Worm (Caenorhabditis elegans) whole organism, L3 larva: Measurements from ENCODE around the gene T05C12.4.

Experiments used
- R02D3.7 ChIP-seq: fragments of 150-350 bp; optimal IDR thresholded peaks from 2 replicates; lab custom pipeline; 2014; ENCODE audit warnings: missing biosample characterization, missing genetic modification characterization
- aly-2 ChIP-seq: fragments of 150-350 bp; optimal IDR thresholded peaks from 2 replicates; lab custom pipeline; 2014; ENCODE audit warnings: missing biosample characterization, missing genetic modification characterization
- ama-1 ChIP-seq: fragments of 150-350 bp; optimal IDR thresholded peaks from 2 replicates; lab custom pipeline; 2018
- ceh-16 ChIP-seq: sonication (generic microtip); optimal IDR thresholded peaks from 2 replicates; lab custom pipeline; 2017; ENCODE audit warnings: missing biosample characterization, missing genetic modification characterization
- ceh-28 ChIP-seq: fragments of 150-350 bp; optimal IDR thresholded peaks from 2 replicates; lab custom pipeline; 2014; ENCODE audit warnings: missing biosample characterization, missing genetic modification reagents, missing genetic modification characterization
- ceh-82 ChIP-seq: fragments of 150-350 bp; optimal IDR thresholded peaks from 2 replicates; lab custom pipeline; 2014; ENCODE audit warnings: missing biosample characterization, missing genetic modification characterization
- ceh-9 ChIP-seq: sonication (generic microtip); optimal IDR thresholded peaks from 2 replicates; lab custom pipeline; 2018; ENCODE audit warnings: missing biosample characterization, missing genetic modification characterization
- egl-27 ChIP-seq: sonication (generic microtip); optimal IDR thresholded peaks from 4 replicates; lab custom pipeline; 2017; ENCODE audit warnings: missing biosample characterization, missing genetic modification reagents, missing genetic modification characterization
- egl-5 ChIP-seq: fragments of 150-350 bp; optimal IDR thresholded peaks from 2 replicates; lab custom pipeline; 2017; ENCODE audit warnings: missing biosample characterization, missing genetic modification reagents, missing genetic modification characterization, inconsistent platforms
- elt-1 ChIP-seq: fragments of 150-350 bp; optimal IDR thresholded peaks from 2 replicates; lab custom pipeline; 2014; ENCODE audit warnings: missing biosample characterization, missing genetic modification characterization
- elt-2 ChIP-seq: sonication (generic microtip); optimal IDR thresholded peaks from 2 replicates; lab custom pipeline; 2016; ENCODE audit warnings: missing genetic modification reagents, mild to moderate bottlenecking, missing genetic modification characterization, missing compliant biosample characterization
- eor-1 ChIP-seq, 2 experiments: fragments of 150-350 bp; optimal IDR thresholded peaks; 2 replicates each; lab custom pipeline; 2014 to 2018; ENCODE audit warnings: missing biosample characterization in 2 of 2, missing genetic modification characterization in 2 of 2
- fos-1 ChIP-seq: fragments of 150-350 bp; optimal IDR thresholded peaks from 2 replicates; lab custom pipeline; 2014; ENCODE audit warnings: missing biosample characterization, missing genetic modification characterization
- hmg-11 ChIP-seq: sonication (generic microtip); optimal IDR thresholded peaks from 2 replicates; lab custom pipeline; 2016; ENCODE audit warnings: missing genetic modification characterization, missing compliant biosample characterization
- jun-1 ChIP-seq: fragments of 150-350 bp; optimal IDR thresholded peaks from 2 replicates; lab custom pipeline; 2014; ENCODE audit warnings: missing biosample characterization, missing genetic modification reagents, missing genetic modification characterization
- lin-15B ChIP-seq: fragments of 150-350 bp; optimal IDR thresholded peaks from 2 replicates; lab custom pipeline; 2014; ENCODE audit warnings: missing biosample characterization, missing genetic modification characterization
- lin-39 ChIP-seq: fragments of 150-350 bp; optimal IDR thresholded peaks from 2 replicates; lab custom pipeline; 2018; ENCODE audit warnings: missing biosample characterization, missing genetic modification reagents, missing genetic modification characterization
- lsy-12 ChIP-seq: sonication (generic microtip); optimal IDR thresholded peaks from 2 replicates; lab custom pipeline; 2016; ENCODE audit warnings: mild to moderate bottlenecking, missing genetic modification characterization, missing compliant biosample characterization
- mdl-1 ChIP-seq: fragments of 150-350 bp; optimal IDR thresholded peaks from 2 replicates; lab custom pipeline; 2014; ENCODE audit warnings: missing biosample characterization, missing genetic modification characterization
- nfya-1 ChIP-seq: sonication (generic microtip); optimal IDR thresholded peaks from 2 replicates; lab custom pipeline; 2017; ENCODE audit warnings: missing genetic modification characterization, mild to moderate bottlenecking, missing compliant biosample characterization, antibody characterized with exemption, moderate library complexity; ENCODE audit not compliant: insufficient read depth
- nhr-12 ChIP-seq: fragments of 150-350 bp; optimal IDR thresholded peaks from 2 replicates; lab custom pipeline; 2014; ENCODE audit warnings: missing biosample characterization, missing genetic modification characterization
- nhr-23 ChIP-seq: fragments of 150-350 bp; optimal IDR thresholded peaks from 2 replicates; lab custom pipeline; 2014; ENCODE audit warnings: missing biosample characterization, missing genetic modification reagents, missing genetic modification characterization
- nhr-25 ChIP-seq: sonication (generic microtip); optimal IDR thresholded peaks from 2 replicates; lab custom pipeline; 2017; ENCODE audit warnings: missing biosample characterization, missing genetic modification characterization
- nhr-28 ChIP-seq: fragments of 150-350 bp; optimal IDR thresholded peaks from 2 replicates; lab custom pipeline; 2014; ENCODE audit warnings: missing biosample characterization, missing genetic modification characterization
- nhr-43 ChIP-seq: sonication (generic microtip); optimal IDR thresholded peaks from 2 replicates; lab custom pipeline; 2016; ENCODE audit warnings: mild to moderate bottlenecking, missing genetic modification characterization, missing compliant biosample characterization; ENCODE audit not compliant: poor library complexity, severe bottlenecking
- nhr-67 ChIP-seq: fragments of 150-350 bp; optimal IDR thresholded peaks from 2 replicates; lab custom pipeline; 2014; ENCODE audit warnings: missing biosample characterization, missing genetic modification characterization
- nhr-76 ChIP-seq: fragments of 150-350 bp; sonication (generic microtip); optimal IDR thresholded peaks from 5 replicates; lab custom pipeline; 2014; ENCODE audit warnings: missing biosample characterization, missing genetic modification characterization
- nhr-77 ChIP-seq: fragments of 150-350 bp; optimal IDR thresholded peaks from 2 replicates; lab custom pipeline; 2014; ENCODE audit warnings: missing biosample characterization, missing genetic modification characterization
- pha-4 ChIP-seq: fragments of 150-350 bp; optimal IDR thresholded peaks from 2 replicates; lab custom pipeline; 2014; ENCODE audit warnings: missing biosample characterization, missing genetic modification reagents, missing genetic modification characterization
- pqm-1 ChIP-seq: fragments of 150-350 bp; optimal IDR thresholded peaks from 2 replicates; lab custom pipeline; 2017; ENCODE audit warnings: missing biosample characterization, missing genetic modification characterization, inconsistent platforms
- sea-2 ChIP-seq: fragments of 150-350 bp; sonication (generic microtip); optimal IDR thresholded peaks from 4 replicates; lab custom pipeline; 2014; ENCODE audit warnings: missing biosample characterization, missing genetic modification reagents, missing genetic modification characterization
- skn-1 ChIP-seq: fragments of 150-350 bp; optimal IDR thresholded peaks from 2 replicates; lab custom pipeline; 2014; ENCODE audit warnings: missing biosample characterization, missing genetic modification characterization
- snpc-4 ChIP-seq: fragments of 150-350 bp; optimal IDR thresholded peaks from 2 replicates; lab custom pipeline; 2014; ENCODE audit warnings: missing biosample characterization, missing genetic modification characterization
- tbx-2 ChIP-seq: sonication (generic microtip); optimal IDR thresholded peaks from 2 replicates; lab custom pipeline; 2016; ENCODE audit warnings: mild to moderate bottlenecking, missing genetic modification characterization, missing compliant biosample characterization
- unc-39 ChIP-seq: sonication (generic microtip); optimal IDR thresholded peaks from 4 replicates; lab custom pipeline; 2017; ENCODE audit warnings: missing biosample characterization, missing genetic modification characterization
- unc-62 ChIP-seq: fragments of 150-350 bp; sonication (generic microtip); optimal IDR thresholded peaks from 4 replicates; lab custom pipeline; 2014; ENCODE audit warnings: missing biosample characterization, missing genetic modification reagents, missing genetic modification characterization
- zag-1 ChIP-seq: fragments of 150-350 bp; optimal IDR thresholded peaks from 2 replicates; lab custom pipeline; 2014; ENCODE audit warnings: missing biosample characterization, missing genetic modification characterization
- ztf-11 ChIP-seq: fragments of 150-350 bp; optimal IDR thresholded peaks from 2 replicates; lab custom pipeline; 2014; ENCODE audit warnings: missing biosample characterization, missing genetic modification characterization
- ztf-4 ChIP-seq: fragments of 150-350 bp; optimal IDR thresholded peaks from 2 replicates; lab custom pipeline; 2014; ENCODE audit warnings: missing biosample characterization, missing genetic modification characterization

Gene T05C12.4

ce11 chrII:8180281-8180680 lies at the start of gene T05C12.4:
T05C12.4 (minus strand) TSS chrII:8180381.
- TF ChIP-seq lin-15B (tag; lab: Kevin White, UChicago) (no peak), pqm-1 (tag; lab: Kevin White, UChicago) (no peak), tbx-2 (tag; lab: Kevin White, UChicago) (no peak), ceh-82 (tag; lab: Kevin White, UChicago) (no peak), elt-2 (tag; lab: Kevin White, UChicago) (no peak), lsy-12 (tag; lab: Kevin White, UChicago) (no peak), nhr-12 (no peak), jun-1 (tag; lab: Kevin White, UChicago) (no peak), egl-5 (tag; lab: Kevin White, UChicago) (no peak), hmg-11 (tag; lab: Kevin White, UChicago) (no peak), skn-1 (tag; lab: Kevin White, UChicago) (no peak), ceh-16 (tag; lab: Kevin White, UChicago) (no peak), snpc-4 (no peak), ceh-28 (tag; lab: Kevin White, UChicago) (no peak), ceh-9 (tag; lab: Kevin White, UChicago) (no peak), sea-2 (GFP tag; lab: Kevin White, UChicago) (no peak), egl-27 (tag; lab: Kevin White, UChicago) (no peak), unc-39 (tag; lab: Kevin White, UChicago) (no peak), ztf-11 (tag; lab: Kevin White, UChicago) (no peak), nhr-76 (tag; lab: Kevin White, UChicago) (no peak)

ce11 chrII:8226475-8226874 lies 46.3 kb upstream of the T05C12.4 start:
- TF ChIP-seq ceh-28 (tag; lab: Kevin White, UChicago) (peak; percentile 22), pqm-1 (tag; lab: Kevin White, UChicago) (peak; percentile 83), nfya-1 (tag; lab: Kevin White, UChicago) (no peak), elt-2 (tag; lab: Kevin White, UChicago) (peak; percentile 95), pha-4 (peak; percentile 68)

- TF ChIP-seq nfya-1 (tag; lab: Kevin White, UChicago) (peak; percentile 13), nhr-77 (tag; lab: Kevin White, UChicago) (no peak), ceh-82 (tag; lab: Kevin White, UChicago) (no peak), aly-2 (tag; lab: Kevin White, UChicago) (no peak), lin-39 (tag; lab: Kevin White, UChicago) (no peak), R02D3.7 (no peak), mdl-1 (no peak), fos-1 (tag; lab: Kevin White, UChicago) (no peak), nhr-67 (tag; lab: Kevin White, UChicago) (no peak), ama-1 (lab: Kevin White, UChicago) (peak; percentile 32), lin-15B (tag; lab: Kevin White, UChicago) (no peak), zag-1 (tag; lab: Kevin White, UChicago) (no peak), lsy-12 (tag; lab: Kevin White, UChicago) (no peak), nhr-28 (tag; lab: Kevin White, UChicago) (no peak), nhr-43 (tag; lab: Kevin White, UChicago) (peak; percentile 26), snpc-4 (no peak), nhr-25 (tag; lab: Kevin White, UChicago) (peak; percentile 52), elt-1 (tag; lab: Kevin White, UChicago) (no peak), sea-2 (GFP tag; lab: Kevin White, UChicago) (no peak), unc-39 (tag; lab: Kevin White, UChicago) (no peak), unc-62 (no peak), ztf-4 (tag; lab: Kevin White, UChicago) (no peak), ceh-28 (tag; lab: Kevin White, UChicago) (no peak), skn-1 (tag; lab: Kevin White, UChicago) (no peak), nhr-76 (tag; lab: Kevin White, UChicago) (no peak), egl-5 (tag; lab: Kevin White, UChicago) (no peak), nhr-23 (tag; lab: Kevin White, UChicago) (no peak), nhr-12 (no peak), eor-1 (tag; optimal IDR thresholded peaks at IDR 0.05; lab: Kevin White, UChicago) (no peak), elt-2 (tag; lab: Kevin White, UChicago) (no peak), jun-1 (tag; lab: Kevin White, UChicago) (no peak)
These were observed 45.7 kb upstream of the T05C12.4 start for ce11 chrII:8225914-8226313.
